Fruit fly (Drosophila melanogaster): ENCODE data around the gene SkpA.

SkpA gene

DNA sequence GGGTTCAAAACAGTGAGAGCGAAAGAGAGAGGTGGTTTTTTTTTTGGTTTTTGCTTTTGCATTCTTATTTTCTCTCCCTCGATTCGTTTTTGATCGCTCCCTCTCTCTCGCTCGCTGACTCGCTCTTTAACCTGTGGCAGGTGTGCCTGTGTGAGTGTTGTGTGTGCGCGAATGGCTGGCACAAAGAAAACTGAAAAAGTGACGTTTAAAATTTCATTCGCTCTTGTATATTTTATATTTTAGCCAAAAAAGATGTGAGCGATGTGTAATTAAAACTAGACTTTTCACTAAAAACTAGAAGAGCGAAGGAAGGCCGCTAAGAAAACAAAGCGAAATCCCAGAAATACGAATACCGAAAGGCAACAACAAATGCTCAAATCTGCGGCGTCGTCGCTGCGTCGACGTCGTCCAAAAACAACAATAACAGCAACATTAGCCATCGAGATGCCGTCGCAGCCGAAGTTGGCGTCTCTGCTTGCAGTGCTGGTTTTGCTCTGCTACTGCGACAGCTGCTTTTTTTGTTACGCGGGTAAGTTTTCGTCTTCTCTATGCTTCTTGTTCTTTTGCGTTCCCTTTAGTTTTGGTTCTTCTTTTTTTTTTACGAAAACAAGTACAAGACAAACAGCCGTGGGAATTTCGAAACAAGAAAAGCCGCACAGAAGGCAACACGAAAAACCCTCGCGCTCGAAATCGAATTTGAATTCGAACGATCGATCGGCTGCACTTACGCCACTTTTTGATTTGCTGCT, 31.6 kb downstream of the SkpA start:
- TF ChIP-seq h (optimal IDR thresholded peaks at IDR 0.05) = no peak
- TF ChIP-seq psq (optimal IDR thresholded peaks at IDR 0.05) = no peak
- no peak for TF ChIP-seq Sin3A (optimal IDR thresholded peaks at IDR 0.05)

dm6 chrX:692811-693764, 37.2 kb downstream of the SkpA start:
- TF ChIP-seq Myc (optimal IDR thresholded peaks at IDR 0.05) (no peak), ttk (optimal IDR thresholded peaks at IDR 0.05) (no peak), psq (optimal IDR thresholded peaks at IDR 0.05) (no peak), h (optimal IDR thresholded peaks at IDR 0.05) (no peak), insv (optimal IDR thresholded peaks at IDR 0.05) (no peak), Sin3A (optimal IDR thresholded peaks at IDR 0.05) (no peak)

dm6 chrX:693911-694310, 38.0 kb downstream of the SkpA start:
- TF ChIP-seq ttk (optimal IDR thresholded peaks at IDR 0.05) = no peak
- no peak for TF ChIP-seq insv (optimal IDR thresholded peaks at IDR 0.05)
- no peak for TF ChIP-seq psq (optimal IDR thresholded peaks at IDR 0.05)
- TF ChIP-seq Sin3A (optimal IDR thresholded peaks at IDR 0.05) = no peak
- TF ChIP-seq h (optimal IDR thresholded peaks at IDR 0.05) = no peak
- no peak for TF ChIP-seq Myc (optimal IDR thresholded peaks at IDR 0.05)

DNA sequence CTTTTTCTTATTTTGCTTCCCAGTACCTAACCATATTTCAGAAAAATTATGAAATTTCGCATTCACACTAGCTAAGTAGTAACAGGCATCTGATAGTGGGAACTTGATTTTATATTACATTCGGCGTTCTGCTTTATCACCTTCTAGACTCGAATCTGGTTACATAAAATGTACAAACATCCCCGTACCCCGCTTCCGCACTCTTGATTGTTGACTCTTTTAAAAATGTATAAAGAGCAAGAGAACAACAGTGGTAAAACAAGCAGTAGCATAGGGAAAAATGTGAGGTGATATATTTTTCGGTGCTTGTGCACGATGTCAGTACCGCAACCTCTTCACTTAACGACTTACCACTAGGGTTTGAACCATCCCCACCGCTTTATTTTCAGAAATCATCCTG, 38.4 kb downstream of the SkpA start:
- TF ChIP-seq psq (optimal IDR thresholded peaks at IDR 0.05) = no peak
- TF ChIP-seq insv (optimal IDR thresholded peaks at IDR 0.05) = no peak
- TF ChIP-seq Myc (optimal IDR thresholded peaks at IDR 0.05) = no peak
- TF ChIP-seq Sin3A (optimal IDR thresholded peaks at IDR 0.05) = no peak
- TF ChIP-seq h (optimal IDR thresholded peaks at IDR 0.05) = no peak
- no peak for TF ChIP-seq ttk (optimal IDR thresholded peaks at IDR 0.05)

dm6 chrX:694776-695175, 38.9 kb downstream of the SkpA start:
- TF ChIP-seq Myc (optimal IDR thresholded peaks at IDR 0.05) (no peak), psq (optimal IDR thresholded peaks at IDR 0.05) (no peak), Sin3A (optimal IDR thresholded peaks at IDR 0.05) (no peak), h (optimal IDR thresholded peaks at IDR 0.05) (no peak), insv (optimal IDR thresholded peaks at IDR 0.05) (no peak), ttk (optimal IDR thresholded peaks at IDR 0.05) (no peak)

DNA sequence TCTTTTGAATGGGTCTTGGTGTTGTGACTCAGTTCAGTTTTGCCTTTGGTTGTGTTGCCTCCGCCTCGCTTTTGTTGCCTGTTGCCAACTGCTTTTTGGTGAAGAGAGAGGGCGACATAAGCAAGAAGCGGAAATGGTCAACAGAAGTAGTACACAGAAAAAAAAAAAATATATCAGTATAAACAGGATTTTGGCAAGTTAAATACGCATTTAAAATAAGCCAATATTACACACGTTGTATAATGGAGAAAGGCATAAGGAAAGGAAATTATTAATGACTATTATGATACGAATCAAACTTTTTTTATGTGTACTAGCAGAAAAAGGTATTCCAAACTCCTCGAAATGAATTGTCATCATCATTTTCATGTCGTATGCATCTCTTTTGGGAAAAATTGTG, 40.1 kb downstream of the SkpA start:
- TF ChIP-seq insv (optimal IDR thresholded peaks at IDR 0.05) (no peak), psq (optimal IDR thresholded peaks at IDR 0.05) (no peak), ttk (optimal IDR thresholded peaks at IDR 0.05) (no peak), Myc (optimal IDR thresholded peaks at IDR 0.05) (no peak), Sin3A (optimal IDR thresholded peaks at IDR 0.05) (no peak), h (optimal IDR thresholded peaks at IDR 0.05) (no peak)

DNA sequence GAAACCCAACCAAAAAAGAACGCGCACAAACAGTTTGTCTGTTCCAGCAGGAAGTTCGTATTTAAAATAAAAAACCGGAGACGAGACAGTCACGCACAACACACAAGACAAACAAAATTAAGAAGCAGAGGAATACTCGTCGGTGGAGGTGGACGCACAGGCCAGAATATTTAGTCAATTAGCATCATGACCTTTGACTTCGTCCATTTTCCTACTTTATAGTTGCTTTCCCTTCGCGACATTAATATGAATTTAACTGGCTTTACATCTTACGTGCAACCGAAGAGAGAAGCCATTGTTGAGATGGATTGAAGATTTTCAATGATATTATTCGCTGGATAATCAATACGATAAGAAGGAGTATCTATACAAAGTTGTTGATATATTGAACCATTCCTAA, 46.6 kb downstream of the SkpA start:
- TF ChIP-seq Sin3A (optimal IDR thresholded peaks at IDR 0.05) (no peak), psq (optimal IDR thresholded peaks at IDR 0.05) (no peak), h (optimal IDR thresholded peaks at IDR 0.05) (no peak), ttk (optimal IDR thresholded peaks at IDR 0.05) (no peak), insv (optimal IDR thresholded peaks at IDR 0.05) (no peak), Myc (optimal IDR thresholded peaks at IDR 0.05) (no peak)
